Fruit fly (Drosophila melanogaster) whole organism, wandering third instar larva: Measurements from ENCODE around the gene SIFaR.

Experiments used
- CG32264 ChIP-seq: fragments of 200-800 bp; sonication (Bioruptor generic); optimal IDR thresholded peaks from 2 replicates; lab custom pipeline; 2016; ENCODE audit warnings: missing biosample characterization, missing genetic modification characterization
- CG9705 ChIP-seq: fragments of 200-800 bp; sonication (Bioruptor generic); optimal IDR thresholded peaks from 2 replicates; lab custom pipeline; 2018; ENCODE audit warnings: missing biosample characterization, mild to moderate bottlenecking, missing genetic modification characterization
- CrebA ChIP-seq: fragments of 200-800 bp; sonication (Bioruptor generic); optimal IDR thresholded peaks from 2 replicates; lab custom pipeline; 2016; ENCODE audit warnings: missing biosample characterization, mild to moderate bottlenecking, missing genetic modification characterization, borderline replicate concordance
- Dfd ChIP-seq: fragments of >200 bp; optimal IDR thresholded peaks from 2 replicates; lab custom pipeline; 2017; ENCODE audit warnings: missing biosample characterization, missing genetic modification characterization
- Dif ChIP-seq: fragments of 200-275, 200-300 bp; sonication (Bioruptor generic); optimal IDR thresholded peaks from 2 replicates; lab custom pipeline; 2018; ENCODE audit warnings: missing biosample characterization, missing genetic modification characterization; ENCODE audit not compliant: partially characterized antibody
- GATAd ChIP-seq: sonication (Bioruptor generic); optimal IDR thresholded peaks from 2 replicates; lab custom pipeline; 2016; ENCODE audit warnings: missing biosample characterization, missing genetic modification characterization
- HLH106 ChIP-seq: fragments of 200-800 bp; optimal IDR thresholded peaks from 3 replicates; lab custom pipeline; 2019; ENCODE audit warnings: missing biosample characterization, mild to moderate bottlenecking, missing genetic modification characterization, moderate library complexity
- Hnf4 ChIP-seq: fragments of 200-800 bp; sonication (Bioruptor generic); optimal IDR thresholded peaks from 2 replicates; lab custom pipeline; 2016; ENCODE audit warnings: missing biosample characterization, mild to moderate bottlenecking, missing genetic modification characterization
- Hr78 ChIP-seq: fragments of >200 bp; optimal IDR thresholded peaks from 2 replicates; lab custom pipeline; 2017; ENCODE audit warnings: missing biosample characterization, missing genetic modification characterization
- Hr83 ChIP-seq: fragments of 200-300 bp; sonication (Bioruptor generic); optimal IDR thresholded peaks from 2 replicates; lab custom pipeline; 2016; ENCODE audit warnings: missing biosample characterization, mild to moderate bottlenecking, missing genetic modification characterization, moderate library complexity; ENCODE audit not compliant: poor library complexity, severe bottlenecking
- Jra ChIP-seq: sonication (Bioruptor generic); optimal IDR thresholded peaks from 2 replicates; lab custom pipeline; 2016; ENCODE audit warnings: missing biosample characterization, missing genetic modification characterization
- Myc ChIP-seq: fragments of >200 bp; optimal IDR thresholded peaks from 2 replicates; lab custom pipeline; 2017
- OdsH ChIP-seq: fragments of 200-800 bp; sonication (Bioruptor generic); optimal IDR thresholded peaks from 2 replicates; lab custom pipeline; 2016; ENCODE audit warnings: missing biosample characterization, mild to moderate bottlenecking, missing genetic modification characterization
- Rel ChIP-seq, 2 experiments: fragments of 200-800 bp; sonication (Bioruptor generic) in 1 of 2; optimal IDR thresholded peaks; 2 replicates in 1 of 2; 3 replicates in 1 of 2; lab custom pipeline; 2016 to 2019; ENCODE audit warnings: mild to moderate bottlenecking in 2 of 2, missing biosample characterization in 2 of 2, missing genetic modification characterization in 2 of 2, moderate library complexity in 1 of 2
- Vsx2 ChIP-seq: fragments of 200-300, 225-300 bp; sonication (Bioruptor generic); optimal IDR thresholded peaks from 2 replicates; lab custom pipeline; 2018; ENCODE audit warnings: missing biosample characterization, missing genetic modification characterization; ENCODE audit not compliant: partially characterized antibody
- br ChIP-seq: fragments of 200-800 bp; sonication (Bioruptor generic); optimal IDR thresholded peaks from 2 replicates; lab custom pipeline; 2016; ENCODE audit warnings: missing biosample characterization, missing genetic modification characterization
- brk ChIP-seq: fragments of 200-800 bp; sonication (Bioruptor generic); optimal IDR thresholded peaks from 2 replicates; lab custom pipeline; 2016; ENCODE audit warnings: missing biosample characterization, mild to moderate bottlenecking, missing genetic modification characterization
- dl ChIP-seq, 2 experiments: fragments of 175-275, 200-275 bp in 1 of 2; fragments of 200-275 bp in 1 of 2; sonication (Bioruptor generic); optimal IDR thresholded peaks; lab custom pipeline; 2018; ENCODE audit warnings: mild to moderate bottlenecking in 2 of 2, missing biosample characterization in 2 of 2, missing genetic modification characterization in 2 of 2, moderate library complexity in 2 of 2; ENCODE audit not compliant: partially characterized antibody in 2 of 2, insufficient read depth in 1 of 2
- dmrt93B ChIP-seq: fragments of 200-800 bp; sonication (Bioruptor generic); optimal IDR thresholded peaks from 2 replicates; lab custom pipeline; 2018; ENCODE audit warnings: missing biosample characterization, mild to moderate bottlenecking, missing genetic modification characterization
- dsf ChIP-seq: sonication (Bioruptor generic); optimal IDR thresholded peaks from 2 replicates; lab custom pipeline; 2016; ENCODE audit warnings: missing biosample characterization, missing genetic modification characterization, borderline replicate concordance
- ey ChIP-seq: fragments of 200-800 bp; sonication (Bioruptor generic); optimal IDR thresholded peaks from 2 replicates; lab custom pipeline; 2016; ENCODE audit warnings: missing biosample characterization, missing genetic modification characterization
- foxo ChIP-seq, 2 experiments: fragments of 200-800 bp; sonication (Bioruptor generic); optimal IDR thresholded peaks; 2 replicates in 1 of 2; 3 replicates in 1 of 2; lab custom pipeline; 2016 to 2017; ENCODE audit warnings: missing biosample characterization in 2 of 2, missing genetic modification characterization in 2 of 2
- fru ChIP-seq: fragments of 200-800 bp; sonication (Bioruptor generic); optimal IDR thresholded peaks from 3 replicates; lab custom pipeline; 2016; ENCODE audit warnings: missing biosample characterization, mild to moderate bottlenecking, missing genetic modification characterization
- lola ChIP-seq: fragments of >200 bp; optimal IDR thresholded peaks from 2 replicates; lab custom pipeline; 2017; ENCODE audit warnings: missing biosample characterization, missing genetic modification characterization
- rgr ChIP-seq: fragments of 200-800 bp; sonication (Bioruptor generic); optimal IDR thresholded peaks from 3 replicates; lab custom pipeline; 2016; ENCODE audit warnings: missing biosample characterization, mild to moderate bottlenecking, missing genetic modification characterization
- sage ChIP-seq: fragments of 200-800 bp; sonication (Bioruptor generic); optimal IDR thresholded peaks from 2 replicates; lab custom pipeline; 2016; ENCODE audit warnings: missing biosample characterization, mild to moderate bottlenecking, missing genetic modification characterization
- usp ChIP-seq: fragments of >200 bp; optimal IDR thresholded peaks from 2 replicates; lab custom pipeline; 2017; ENCODE audit warnings: missing biosample characterization, missing genetic modification characterization

SIFaR gene

dm6 chr3R:21295004-21295403, 1.2 kb upstream of the SIFaR start:
- TF ChIP-seq Hnf4 (GFP tag; lab: Kevin White, UChicago) (no peak), brk (GFP tag; lab: Kevin White, UChicago) (no peak), usp (no peak), CG32264 (no peak), Vsx2 (GFP tag; lab: Kevin White, UChicago) (no peak), foxo (GFP tag; optimal IDR thresholded peaks at IDR 0.05; lab: Kevin White, UChicago) (no peak), rgr (GFP tag; lab: Kevin White, UChicago) (no peak), Hr83 (no peak), CG9705 (GFP tag; lab: Kevin White, UChicago) (no peak), fru (no peak), HLH106 (no peak), Dfd (GFP tag; lab: Kevin White, UChicago) (no peak)
- TF ChIP-seq, all 38 proteins: peak for 0

- peak in 1 of 2 experiments; percentile 3 for TF ChIP-seq dl (GFP tag; optimal IDR thresholded peaks at IDR 0.05; lab: Kevin White, UChicago; ENCODE audit: insufficient read depth in 1 of 2, partially characterized antibody in 2 of 2)
- no peak for TF ChIP-seq Jra (GFP tag; lab: Kevin White, UChicago)
- peak; percentile 31 for TF ChIP-seq Dif (GFP tag; lab: Kevin White, UChicago)
These were observed 4.7 kb downstream of the SIFaR start for dm6 chr3R:21289071-21289613.

dm6 chr3R:21288462-21288861, 5.3 kb downstream of the SIFaR start:
- TF ChIP-seq br (GFP tag; lab: Kevin White, UChicago) (no peak), sage (GFP tag; lab: Kevin White, UChicago) (no peak), foxo (GFP tag; optimal IDR thresholded peaks at IDR 0.05; lab: Kevin White, UChicago) (no peak), GATAd (GFP tag; lab: Kevin White, UChicago) (no peak), HLH106 (no peak)

dm6 chr3R:21282897-21283296, 10.9 kb downstream of the SIFaR start, which contains the start of gene CG17298:
Gene CG17298, plus strand, starts transcription at chr3R:21283197.
- no peak for TF ChIP-seq lola (GFP tag; lab: Kevin White, UChicago)
- no peak for TF ChIP-seq fru
- no peak for TF ChIP-seq dmrt93B
- no peak for TF ChIP-seq brk (GFP tag; lab: Kevin White, UChicago)
- no peak for TF ChIP-seq Dfd (GFP tag; lab: Kevin White, UChicago)
- TF ChIP-seq sage (GFP tag; lab: Kevin White, UChicago) = no peak
- no peak for TF ChIP-seq ey (GFP tag; lab: Kevin White, UChicago)
- no peak for TF ChIP-seq GATAd (GFP tag; lab: Kevin White, UChicago)
- TF ChIP-seq Rel (GFP tag; optimal IDR thresholded peaks at IDR 0.05; lab: Kevin White, UChicago) = no peak
- no peak for TF ChIP-seq Rel (tag; optimal IDR thresholded peaks at IDR 0.05; lab: Kevin White, UChicago)
- no peak for TF ChIP-seq CrebA (GFP tag; lab: Kevin White, UChicago)
- no peak for TF ChIP-seq Hr83
- no peak for TF ChIP-seq OdsH (GFP tag; lab: Kevin White, UChicago)
- no peak for TF ChIP-seq rgr (GFP tag; lab: Kevin White, UChicago)
- TF ChIP-seq Hnf4 (GFP tag; lab: Kevin White, UChicago) = no peak
- no peak for TF ChIP-seq Myc (lab: Kevin White, UChicago)

dm6 chr3R:21276111-21276510, 17.7 kb downstream of the SIFaR start, which contains the start of gene CG3301:
Gene CG3301, minus strand, starts transcription at chr3R:21276249.
- TF ChIP-seq brk (GFP tag; lab: Kevin White, UChicago) = no peak
- no peak for TF ChIP-seq CrebA (GFP tag; lab: Kevin White, UChicago)
- TF ChIP-seq Dfd (GFP tag; lab: Kevin White, UChicago) = no peak
- TF ChIP-seq usp = no peak
- no peak for TF ChIP-seq foxo (GFP tag; optimal IDR thresholded peaks at IDR 0.05; lab: Kevin White, UChicago)
- no peak for TF ChIP-seq br (GFP tag; lab: Kevin White, UChicago)
- TF ChIP-seq Hr83 = no peak
- peak; percentile 36 for TF ChIP-seq Hnf4 (GFP tag; lab: Kevin White, UChicago)
- TF ChIP-seq sage (GFP tag; lab: Kevin White, UChicago) = no peak
- no peak for TF ChIP-seq dl (GFP tag; optimal IDR thresholded peaks at IDR 0.05; lab: Kevin White, UChicago; ENCODE audit: insufficient read depth in 1 of 2, partially characterized antibody in 2 of 2)
- no peak for TF ChIP-seq Hr78 (GFP tag; lab: Kevin White, UChicago)
- no peak for TF ChIP-seq rgr (GFP tag; lab: Kevin White, UChicago)
- no peak for TF ChIP-seq CG32264
- no peak for TF ChIP-seq Rel (GFP tag; optimal IDR thresholded peaks at IDR 0.05; lab: Kevin White, UChicago)
- peak; percentile 94 for TF ChIP-seq Rel (tag; optimal IDR thresholded peaks at IDR 0.05; lab: Kevin White, UChicago)
- no peak for TF ChIP-seq dsf
- peak; percentile 82 for TF ChIP-seq fru
- no peak for TF ChIP-seq OdsH (GFP tag; lab: Kevin White, UChicago)
- no peak for TF ChIP-seq ey (GFP tag; lab: Kevin White, UChicago)
- TF ChIP-seq, all 38 proteins: peak for 3
